Fruit fly (Drosophila melanogaster): Measurements from ENCODE around the gene Ptp61F.

Gene Ptp61F

DNA sequence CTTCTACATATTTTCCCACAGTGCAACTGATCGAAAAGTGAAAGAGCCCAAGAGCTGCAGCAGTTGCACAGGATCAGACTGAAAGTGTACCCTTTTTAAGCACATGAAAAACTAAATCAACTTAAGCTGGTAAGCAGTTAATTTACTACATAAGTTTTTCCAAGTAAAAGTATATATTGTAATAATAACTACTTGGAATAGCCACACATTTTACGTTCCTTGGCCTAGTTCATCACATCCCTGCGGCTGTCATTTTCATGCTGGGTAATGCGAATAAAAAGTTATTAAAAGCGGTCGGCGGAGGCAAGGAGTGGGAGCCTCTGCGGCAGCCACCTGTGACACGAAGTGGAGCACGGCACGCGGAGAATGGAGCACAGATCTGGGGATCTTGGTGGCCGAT lies 24.1 kb downstream of the Ptp61F start (continued):
- TF ChIP-seq lz (GFP tag; optimal IDR thresholded peaks at IDR 0.05), result no peak
- no peak for TF ChIP-seq Lpt (GFP tag; optimal IDR thresholded peaks at IDR 0.05)
- no peak for TF ChIP-seq CG11902 (GFP tag; optimal IDR thresholded peaks at IDR 0.05)
- no peak for TF ChIP-seq CG6808 (GFP tag; optimal IDR thresholded peaks at IDR 0.05)
- peak; percentile 9 for TF ChIP-seq Smox (GFP tag; optimal IDR thresholded peaks at IDR 0.05)
- peak; percentile 16 for TF ChIP-seq CG10669 (GFP tag; optimal IDR thresholded peaks at IDR 0.05)
- peak; percentile 27 for TF ChIP-seq acj6 (GFP tag; optimal IDR thresholded peaks at IDR 0.05)
- no peak for TF ChIP-seq fkh (GFP tag; optimal IDR thresholded peaks at IDR 0.05)
- no peak for TF ChIP-seq ss (GFP tag; optimal IDR thresholded peaks at IDR 0.05)
- TF ChIP-seq spab (GFP tag; optimal IDR thresholded peaks at IDR 0.05), result no peak
- no peak for TF ChIP-seq CG6276 (GFP tag; optimal IDR thresholded peaks at IDR 0.05)
- peak; percentile 2 for TF ChIP-seq CG8632 (GFP tag; optimal IDR thresholded peaks at IDR 0.05)
- peak; percentile 20 for TF ChIP-seq Sox14 (GFP tag; optimal IDR thresholded peaks at IDR 0.05)
- peak; percentile 9 for TF ChIP-seq Sox15 (GFP tag; optimal IDR thresholded peaks at IDR 0.05)
- peak; percentile 18 for TF ChIP-seq Hr39 (GFP tag; optimal IDR thresholded peaks at IDR 0.05)

DNA sequence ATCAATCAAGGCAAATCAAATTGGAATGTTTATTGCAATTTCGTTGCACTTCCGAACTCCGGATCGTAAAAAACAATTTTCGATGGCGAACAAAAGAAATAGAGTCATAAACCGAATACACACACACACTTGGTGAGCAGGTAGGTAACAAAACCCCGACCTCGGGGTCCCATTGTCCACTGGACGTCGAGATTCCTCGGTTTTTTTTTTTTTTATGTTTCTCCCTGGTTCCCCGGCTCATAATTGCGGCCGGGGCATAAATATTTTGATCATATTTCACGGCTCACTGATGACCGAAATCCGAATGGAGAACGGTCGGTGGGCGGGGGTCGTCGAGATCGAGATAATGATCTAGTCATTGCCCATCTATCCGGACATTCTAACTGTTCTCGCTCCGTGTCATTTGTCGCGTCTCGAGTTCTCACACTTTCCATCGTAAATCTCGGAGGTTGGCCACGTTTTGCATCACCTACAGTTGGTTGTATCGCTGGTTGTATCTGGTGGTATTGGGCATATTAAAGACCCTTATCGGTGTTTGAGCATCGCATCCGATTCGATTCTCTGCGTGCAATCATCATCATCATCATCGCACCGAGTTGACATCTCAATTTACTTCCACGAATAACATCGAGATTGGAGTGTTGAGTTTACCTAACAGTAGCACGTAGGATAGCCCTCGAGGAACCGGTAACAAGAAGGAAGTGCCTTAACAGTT lies 27.1 kb downstream of the Ptp61F start:
- TF ChIP-seq salr (GFP tag; optimal IDR thresholded peaks at IDR 0.05) (no peak), CG31627 (GFP tag; optimal IDR thresholded peaks at IDR 0.05) (no peak), CG11902 (GFP tag; optimal IDR thresholded peaks at IDR 0.05) (no peak), esn (GFP tag; optimal IDR thresholded peaks at IDR 0.05) (no peak), CG3032 (tag; optimal IDR thresholded peaks at IDR 0.05) (no peak), Smox (GFP tag; optimal IDR thresholded peaks at IDR 0.05) (no peak), fkh (GFP tag; optimal IDR thresholded peaks at IDR 0.05) (no peak), OdsH (GFP tag; optimal IDR thresholded peaks at IDR 0.05) (no peak), Sox15 (GFP tag; optimal IDR thresholded peaks at IDR 0.05) (no peak), CG6808 (GFP tag; optimal IDR thresholded peaks at IDR 0.05) (no peak)

DNA sequence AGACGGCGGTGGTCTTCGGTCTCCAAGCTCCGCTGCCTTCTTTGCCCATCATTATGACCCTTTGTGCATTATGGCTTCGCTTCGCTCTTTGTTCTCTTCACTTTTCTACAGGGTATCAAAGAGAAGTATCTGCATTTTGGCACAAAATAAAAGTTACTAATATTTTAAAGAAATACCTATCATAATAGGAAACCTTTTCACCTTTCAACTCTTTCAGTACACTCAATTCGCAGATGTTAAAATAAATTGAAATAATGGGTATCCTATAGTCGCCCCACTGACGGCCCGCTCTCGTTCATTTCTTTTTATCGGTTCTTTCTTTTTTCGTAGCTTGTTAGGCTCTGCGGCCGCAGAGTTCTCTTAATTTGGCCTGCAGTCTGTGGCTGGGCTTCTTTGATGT lies 32.2 kb downstream of the Ptp61F start:
- TF ChIP-seq topi (GFP tag; optimal IDR thresholded peaks at IDR 0.05) (peak; percentile 97), CG3919 (GFP tag; optimal IDR thresholded peaks at IDR 0.05) (peak; percentile 85), Lpt (GFP tag; optimal IDR thresholded peaks at IDR 0.05) (peak; percentile 41), Blimp-1 (GFP tag; optimal IDR thresholded peaks at IDR 0.05) (peak; percentile 86), OdsH (GFP tag; optimal IDR thresholded peaks at IDR 0.05) (peak; percentile 85), net (GFP tag; optimal IDR thresholded peaks at IDR 0.05) (peak; percentile 76), CG6854 (GFP tag; optimal IDR thresholded peaks at IDR 0.05) (peak; percentile 93), achi (GFP tag; optimal IDR thresholded peaks at IDR 0.05) (peak; percentile 81), CG6163 (GFP tag; IDR thresholded peaks at IDR 0.05) (peak; percentile 93), CG8119 (GFP tag; IDR thresholded peaks at IDR 0.05) (peak; percentile 61), Smox (GFP tag; optimal IDR thresholded peaks at IDR 0.05) (peak; percentile 98), CG6808 (GFP tag; optimal IDR thresholded peaks at IDR 0.05) (peak; percentile 63), svp (GFP tag) (peak; percentile 99), CG8632 (GFP tag; optimal IDR thresholded peaks at IDR 0.05) (peak; percentile 88), lz (GFP tag; optimal IDR thresholded peaks at IDR 0.05) (peak; percentile 95), CG3032 (tag; optimal IDR thresholded peaks at IDR 0.05) (peak; percentile 83), acj6 (GFP tag; optimal IDR thresholded peaks at IDR 0.05) (peak; percentile 87), Ets21C (GFP tag; optimal IDR thresholded peaks at IDR 0.05) (peak; percentile 95), CG32006 (GFP tag; optimal IDR thresholded peaks at IDR 0.05) (peak; percentile 58), CG11294 (GFP tag; IDR thresholded peaks at IDR 0.05) (no peak), Eip78C (GFP tag) (peak; percentile 97), esn (GFP tag; optimal IDR thresholded peaks at IDR 0.05) (peak; percentile 98), Met (GFP tag; optimal IDR thresholded peaks at IDR 0.05) (peak; percentile 98), CG15336 (GFP tag; IDR thresholded peaks at IDR 0.05) (peak; percentile 67), salr (GFP tag; optimal IDR thresholded peaks at IDR 0.05) (peak; percentile 58 to 66), Hr39 (GFP tag; optimal IDR thresholded peaks at IDR 0.05) (peak; percentile 98), dsx (GFP tag; optimal IDR thresholded peaks at IDR 0.05; ENCODE audit: poor library complexity, severe bottlenecking) (peak; percentile 76), vri (GFP tag; optimal IDR thresholded peaks at IDR 0.05) (peak; percentile 98), CG11902 (GFP tag; optimal IDR thresholded peaks at IDR 0.05) (peak; percentile 85), dac (GFP tag; optimal IDR thresholded peaks at IDR 0.05) (no peak), Sox14 (GFP tag; optimal IDR thresholded peaks at IDR 0.05) (peak; percentile 96), Sox102F (GFP tag; optimal IDR thresholded peaks at IDR 0.05) (peak; percentile 98), CG4318 (GFP tag; optimal IDR thresholded peaks at IDR 0.05) (peak; percentile 31), CG1621 (tag; optimal IDR thresholded peaks at IDR 0.05) (peak; percentile 41), Hr38 (GFP tag; optimal IDR thresholded peaks at IDR 0.05) (no peak), fd59A (GFP tag; optimal IDR thresholded peaks at IDR 0.05) (peak; percentile 59), CG6792 (GFP tag; optimal IDR thresholded peaks at IDR 0.05) (peak; percentile 90)
